Fruit fly (Drosophila melanogaster): ENCODE results near the gene CG5011.

Gene CG5011

DNA sequence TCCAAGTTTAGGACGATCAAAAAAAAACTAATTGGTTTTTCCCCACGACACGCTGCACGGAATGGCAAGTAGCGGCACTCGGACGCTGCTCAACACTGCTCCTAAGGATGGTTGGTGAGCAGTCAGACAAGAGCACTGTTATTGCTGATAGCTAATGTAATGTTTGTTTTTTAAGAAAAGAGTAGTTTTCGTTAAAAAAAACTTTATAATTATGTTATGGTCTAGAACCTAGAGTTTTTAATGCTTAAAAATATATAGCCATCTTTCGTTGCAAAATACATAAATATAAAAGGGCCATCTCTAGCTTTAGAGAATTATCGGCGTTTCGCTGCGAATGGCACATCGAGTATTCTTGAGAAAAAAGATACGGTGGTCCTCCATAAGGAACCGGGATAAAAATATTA lies 27.8 kb upstream of the CG5011 start, which contains the start of the genes Charon and CG4887 (continued):
- TF ChIP-seq CG14860 (GFP tag; IDR thresholded peaks at IDR 0.05; ENCODE audit: partially characterized antibody), result peak; percentile 34; the same call in 1 of the 3 replicates
- no peak for TF ChIP-seq dati (GFP tag; IDR thresholded peaks at IDR 0.05)
- TF ChIP-seq croc (GFP tag; conservative IDR thresholded peaks at IDR 0.05), result peak; percentile 76
- peak; percentile 88 for TF ChIP-seq CG12391 (tag; optimal IDR thresholded peaks at IDR 0.05)
- TF ChIP-seq CG6813 (GFP tag; optimal IDR thresholded peaks at IDR 0.05), result no peak
- TF ChIP-seq gce (GFP tag; IDR thresholded peaks at IDR 0.05), result peak; percentile 55; the same call in 1 of the 3 replicates
- no peak for TF ChIP-seq pros (GFP tag; optimal IDR thresholded peaks at IDR 0.05)
- peak; percentile 84 for TF ChIP-seq CG16863 (GFP tag; optimal IDR thresholded peaks at IDR 0.05)
- peak; percentile 76 for TF ChIP-seq Atf3 (GFP tag; optimal IDR thresholded peaks at IDR 0.05)
- TF ChIP-seq slbo (GFP tag; IDR thresholded peaks at IDR 0.05), result peak; percentile 92
- TF ChIP-seq CG1529 (GFP tag; optimal IDR thresholded peaks at IDR 0.05), result no peak
- peak; percentile 8 for TF ChIP-seq TFAM (GFP tag; optimal IDR thresholded peaks at IDR 0.05)
- peak; percentile 17 for TF ChIP-seq emc (GFP tag; optimal IDR thresholded peaks at IDR 0.05)
- peak; percentile 76 for TF ChIP-seq nerfin-1 (tag; optimal IDR thresholded peaks at IDR 0.05)
- no peak for TF ChIP-seq Dip2 (GFP tag; IDR thresholded peaks at IDR 0.05)
- TF ChIP-seq CG17612 (GFP tag; IDR thresholded peaks at IDR 0.05), result no peak
- no peak for TF ChIP-seq CG11723 (GFP tag; optimal IDR thresholded peaks at IDR 0.05)
- peak; percentile 49; the same call in 1 of the 2 replicates for TF ChIP-seq gt (GFP tag; IDR thresholded peaks at IDR 0.05)
- TF ChIP-seq Dfd (GFP tag; optimal IDR thresholded peaks at IDR 0.05), result no peak
- TF ChIP-seq Rx (GFP tag; IDR thresholded peaks at IDR 0.05), result peak; percentile 61
- TF ChIP-seq CG43689 (GFP tag; IDR thresholded peaks at IDR 0.05), result no peak
- peak in 1 of 3 experiments; percentile 15 for TF ChIP-seq Stat92E (GFP tag; optimal IDR thresholded peaks at IDR 0.05)
- no peak for TF ChIP-seq grn (GFP tag; optimal IDR thresholded peaks at IDR 0.05)
- peak; percentile 19 for TF ChIP-seq CG17912 (GFP tag; optimal IDR thresholded peaks at IDR 0.05)
- peak; percentile 48 for TF ChIP-seq cwo (GFP tag; optimal IDR thresholded peaks at IDR 0.05)
- TF ChIP-seq NFAT (GFP tag; IDR thresholded peaks at IDR 0.05), result peak; percentile 80
- peak; percentile 84 for TF ChIP-seq CG9609 (GFP tag; optimal IDR thresholded peaks at IDR 0.05)
- TF ChIP-seq CG12659 (GFP tag; optimal IDR thresholded peaks at IDR 0.05), result peak; percentile 88
- TF ChIP-seq CG12155 (GFP tag; optimal IDR thresholded peaks at IDR 0.05), result peak; percentile 86
- peak; percentile 77 for TF ChIP-seq zfh1 (GFP tag; IDR thresholded peaks at IDR 0.05)
- TF ChIP-seq CG7786 (GFP tag; optimal IDR thresholded peaks at IDR 0.05), result peak; percentile 88
- no peak for TF ChIP-seq CG18764 (GFP tag; optimal IDR thresholded peaks at IDR 0.05)
- peak; percentile 3 for TF ChIP-seq CG10274 (GFP tag; optimal IDR thresholded peaks at IDR 0.05)
- no peak for TF ChIP-seq pita (GFP tag; optimal IDR thresholded peaks at IDR 0.05)
- peak; percentile 55 for TF ChIP-seq pb (GFP tag; optimal IDR thresholded peaks at IDR 0.05)
- peak; percentile 85 for TF ChIP-seq NfI (GFP tag; optimal IDR thresholded peaks at IDR 0.05)
- TF ChIP-seq Deaf1 (tag; optimal IDR thresholded peaks at IDR 0.05), result peak; percentile 44
- TF ChIP-seq CG12744 (GFP tag; optimal IDR thresholded peaks at IDR 0.05), result peak; percentile 83
- peak; percentile 89 for TF ChIP-seq B-H2 (GFP tag; optimal IDR thresholded peaks at IDR 0.05)
- peak; percentile 77 for TF ChIP-seq CG6689 (GFP tag; IDR thresholded peaks at IDR 0.05)
- TF ChIP-seq Kr (GFP tag; optimal IDR thresholded peaks at IDR 0.05), result no peak
- TF ChIP-seq CG8281 (tag; optimal IDR thresholded peaks at IDR 0.05), result no peak
- TF ChIP-seq E2f2 (GFP tag; IDR thresholded peaks at IDR 0.05), result peak; percentile 65; the same call in 1 of the 2 replicates
- peak in 1 of 2 experiments; percentile 58 for TF ChIP-seq insv (GFP tag; optimal IDR thresholded peaks at IDR 0.05)
- TF ChIP-seq sug (tag; optimal IDR thresholded peaks at IDR 0.05), result no peak
- TF ChIP-seq Ada2b (GFP tag; IDR thresholded peaks at IDR 0.05), result peak; percentile 65
- no peak for TF ChIP-seq CG2199 (GFP tag; IDR thresholded peaks at IDR 0.05)
- TF ChIP-seq ken (GFP tag; IDR thresholded peaks at IDR 0.05), result peak; percentile 77
- no peak for TF ChIP-seq CG17359 (tag; optimal IDR thresholded peaks at IDR 0.05)
- TF ChIP-seq Sox102F (GFP tag; optimal IDR thresholded peaks at IDR 0.05), result no peak
- TF ChIP-seq Dll (GFP tag; IDR thresholded peaks at IDR 0.05; ENCODE audit: partially characterized antibody), result peak; percentile 85

All from whole organism, embryonic.